Fruit fly (Drosophila melanogaster) whole organism, embryonic: ENCODE results near the gene Rbm13.

Experiments used
- Aef1 ChIP-seq: fragments of 200-800 bp; sonication (Bioruptor generic); IDR thresholded peaks from 3 replicates; pipeline ENCODE4 v1.3.6; 2022; ENCODE audit warnings: missing biosample characterization, missing genetic modification characterization
- C15 ChIP-seq: fragments of 200-800 bp; sonication (Bioruptor generic); IDR thresholded peaks from 3 replicates; pipeline ENCODE4 v1.3.6; 2022; ENCODE audit warnings: missing biosample characterization, missing genetic modification characterization
- CG10274 ChIP-seq: fragments of 200-800 bp; sonication (Bioruptor generic); optimal IDR thresholded peaks from 3 replicates; lab custom pipeline; 2017; ENCODE audit warnings: missing biosample characterization, mild to moderate bottlenecking, missing genetic modification characterization
- CG11696 ChIP-seq: fragments of 200-800 bp; sonication (Bioruptor generic); IDR thresholded peaks from 2 replicates; pipeline ENCODE4 v1.3.6; 2022; ENCODE audit warnings: missing biosample characterization, missing genetic modification characterization
- CG12104 ChIP-seq: fragments of 200-800 bp; sonication (Bioruptor generic); optimal IDR thresholded peaks from 3 replicates; lab custom pipeline; 2016; ENCODE audit warnings: missing biosample characterization, missing genetic modification characterization
- CG12219 ChIP-seq: fragments of 200-800 bp; sonication (Bioruptor generic); optimal IDR thresholded peaks from 3 replicates; lab custom pipeline; 2018; ENCODE audit warnings: missing biosample characterization, mild to moderate bottlenecking, missing genetic modification characterization
- CG12391 ChIP-seq: fragments of 200-800 bp; sonication (Bioruptor generic); optimal IDR thresholded peaks from 3 replicates; lab custom pipeline; 2018; ENCODE audit warnings: missing biosample characterization, mild to moderate bottlenecking, missing genetic modification characterization, moderate library complexity
- CG13894 ChIP-seq: fragments of 200-800 bp; sonication (Bioruptor generic); optimal IDR thresholded peaks from 3 replicates; lab custom pipeline; 2018; ENCODE audit warnings: missing biosample characterization, mild to moderate bottlenecking, missing genetic modification characterization, moderate library complexity
- CG14050 ChIP-seq: fragments of 200-800 bp; sonication (Bioruptor generic); IDR thresholded peaks from 3 replicates; pipeline ENCODE4 v1.3.6; 2022; ENCODE audit warnings: missing biosample characterization, missing genetic modification characterization
- CG15073 ChIP-seq: fragments of 200-800 bp; sonication (Bioruptor generic); optimal IDR thresholded peaks from 2 replicates; lab custom pipeline; 2016; ENCODE audit warnings: missing biosample characterization, missing genetic modification characterization
- CG17802 ChIP-seq: fragments of 200-800 bp; sonication (Bioruptor generic); optimal IDR thresholded peaks from 2 replicates; lab custom pipeline; 2018; ENCODE audit warnings: missing biosample characterization, mild to moderate bottlenecking, missing genetic modification characterization, moderate library complexity
- CG2129 ChIP-seq: fragments of 200-800 bp; sonication (Bioruptor generic); IDR thresholded peaks from 2 replicates; pipeline ENCODE4 v1.3.6; 2022; ENCODE audit warnings: missing biosample characterization, missing genetic modification characterization; ENCODE audit not compliant: partially characterized antibody
- CG3065 ChIP-seq: fragments of 200-800 bp; sonication (Bioruptor generic); optimal IDR thresholded peaks from 2 replicates; lab custom pipeline; 2016; ENCODE audit warnings: missing biosample characterization, missing genetic modification characterization
- CG34422 ChIP-seq: fragments of 200-800 bp; sonication (Bioruptor generic); IDR thresholded peaks from 3 replicates; pipeline ENCODE4 v1.3.6; 2022; ENCODE audit warnings: missing biosample characterization, missing genetic modification characterization
- CG4617 ChIP-seq: fragments of 200-800 bp; sonication (Bioruptor generic); optimal IDR thresholded peaks from 3 replicates; lab custom pipeline; 2016; ENCODE audit warnings: missing biosample characterization, missing genetic modification characterization, borderline replicate concordance
- CG6765 ChIP-seq: fragments of 200-800 bp; sonication (Bioruptor generic); optimal IDR thresholded peaks from 3 replicates; lab custom pipeline; 2017; ENCODE audit warnings: missing biosample characterization, mild to moderate bottlenecking, missing genetic modification characterization
- CG6791 ChIP-seq: fragments of 200-800 bp; sonication (Bioruptor generic); IDR thresholded peaks from 3 replicates; pipeline ENCODE4 v1.3.6; 2022; ENCODE audit warnings: missing biosample characterization, missing genetic modification characterization; ENCODE audit not compliant: partially characterized antibody
- CG7556 ChIP-seq: fragments of 200-800 bp; sonication (Bioruptor generic); optimal IDR thresholded peaks from 2 replicates; lab custom pipeline; 2017; ENCODE audit warnings: missing biosample characterization, mild to moderate bottlenecking, missing genetic modification characterization
- CG8290 ChIP-seq, 3 experiments: fragments of 200-800 bp; sonication (Bioruptor generic); optimal IDR thresholded peaks; 2 replicates each; lab custom pipeline; 2016 to 2019; ENCODE audit warnings: missing biosample characterization in 3 of 3, missing genetic modification characterization in 3 of 3, mild to moderate bottlenecking in 2 of 3, moderate library complexity in 1 of 3
- CG9437 ChIP-seq: fragments of 200-800 bp; sonication (Bioruptor generic); optimal IDR thresholded peaks from 2 replicates; lab custom pipeline; 2018; ENCODE audit warnings: missing biosample characterization, mild to moderate bottlenecking, missing genetic modification characterization
- CHES-1-like ChIP-seq: fragments of 200-800 bp; sonication (Bioruptor generic); optimal IDR thresholded peaks from 2 replicates; lab custom pipeline; 2016; ENCODE audit warnings: missing biosample characterization, missing genetic modification characterization
- CTCF ChIP-seq: fragments of 200-800 bp; sonication (Bioruptor generic); optimal IDR thresholded peaks from 2 replicates; lab custom pipeline; 2017; ENCODE audit warnings: missing biosample characterization, mild to moderate bottlenecking, missing genetic modification characterization, moderate library complexity
- Chrac-16 ChIP-seq: fragments of 200-800 bp; sonication (Bioruptor generic); optimal IDR thresholded peaks from 3 replicates; lab custom pipeline; 2016; ENCODE audit warnings: missing biosample characterization, missing genetic modification characterization
- E2f2 ChIP-seq: fragments of 200-800 bp; sonication (Bioruptor generic); IDR thresholded peaks from 2 replicates; pipeline ENCODE4 v1.3.6; 2022; ENCODE audit warnings: missing biosample characterization, missing genetic modification characterization
- Gug ChIP-seq: fragments of 200-800 bp; sonication (Bioruptor generic); IDR thresholded peaks from 4 replicates; pipeline ENCODE4 v1.3.6; 2022; ENCODE audit warnings: missing biosample characterization, missing genetic modification characterization
- H15 ChIP-seq: fragments of 200-800 bp; sonication (Bioruptor generic); IDR thresholded peaks from 3 replicates; pipeline ENCODE4 v1.3.6; 2022; ENCODE audit warnings: missing biosample characterization, missing genetic modification characterization
- HLH3B ChIP-seq: fragments of 200-800 bp; sonication (Bioruptor generic); IDR thresholded peaks from 2 replicates; pipeline ENCODE4 v1.3.6; 2022; ENCODE audit warnings: missing biosample characterization, missing genetic modification characterization
- Hr39 ChIP-seq: fragments of >200 bp; optimal IDR thresholded peaks from 2 replicates; lab custom pipeline; 2017
- Jarid2 ChIP-seq: fragments of 200-800 bp; sonication (Bioruptor generic); optimal IDR thresholded peaks from 3 replicates; lab custom pipeline; 2017; ENCODE audit warnings: mild to moderate bottlenecking, missing biosample characterization, missing genetic modification reagents, missing genetic modification characterization
- Max ChIP-seq: fragments of 200-800 bp; sonication (Bioruptor generic); optimal IDR thresholded peaks from 2 replicates; lab custom pipeline; 2016; ENCODE audit warnings: missing biosample characterization, mild to moderate bottlenecking, missing genetic modification characterization
- Mrtf ChIP-seq: fragments of 200-800 bp; sonication (Bioruptor generic); IDR thresholded peaks from 3 replicates; pipeline ENCODE4 v1.3.6; 2022; ENCODE audit warnings: missing biosample characterization, missing genetic modification characterization
- NFAT ChIP-seq: fragments of 200-800 bp; sonication (Bioruptor generic); IDR thresholded peaks from 2 replicates; pipeline ENCODE4 v1.3.6; 2022; ENCODE audit warnings: missing biosample characterization, missing genetic modification characterization
- Nf-YC ChIP-seq: fragments of 200-800 bp; optimal IDR thresholded peaks from 3 replicates; lab custom pipeline; 2019; ENCODE audit warnings: missing biosample characterization, mild to moderate bottlenecking, missing genetic modification characterization, moderate library complexity
- Opbp ChIP-seq: fragments of 200-800 bp; sonication (Bioruptor generic); IDR thresholded peaks from 3 replicates; pipeline ENCODE4 v1.3.6; 2022; ENCODE audit warnings: missing biosample characterization, missing genetic modification characterization; ENCODE audit not compliant: partially characterized antibody
- Optix ChIP-seq: fragments of 200-800 bp; sonication (Bioruptor generic); IDR thresholded peaks from 3 replicates; pipeline ENCODE4 v1.3.6; 2022; ENCODE audit warnings: missing biosample characterization, missing genetic modification characterization
- Sox100B ChIP-seq: fragments of 200-800 bp; sonication (Bioruptor generic); optimal IDR thresholded peaks from 3 replicates; lab custom pipeline; 2018; ENCODE audit warnings: missing biosample characterization, mild to moderate bottlenecking, missing genetic modification characterization
- Stat92E ChIP-seq, 3 experiments: fragments of >200 bp in 2 of 3; fragments of 200-800 bp in 1 of 3; sonication (Bioruptor generic) in 1 of 3; optimal IDR thresholded peaks; 2 replicates each; lab custom pipeline; 2017 to 2019; ENCODE audit warnings: missing biosample characterization in 3 of 3, missing genetic modification characterization in 3 of 3, mild to moderate bottlenecking in 1 of 3, moderate library complexity in 1 of 3
- ap ChIP-seq: fragments of 200-800 bp; sonication (Bioruptor generic); IDR thresholded peaks from 2 replicates; pipeline ENCODE4 v1.3.6; 2022; ENCODE audit warnings: missing biosample characterization, missing genetic modification characterization
- bcd ChIP-seq: fragments of 200-800 bp; sonication (Bioruptor generic); optimal IDR thresholded peaks from 2 replicates; lab custom pipeline; 2017; ENCODE audit warnings: missing biosample characterization, mild to moderate bottlenecking, missing genetic modification characterization
- chm ChIP-seq: fragments of 200-800 bp; sonication (Bioruptor generic); IDR thresholded peaks from 2 replicates; pipeline ENCODE4 v1.3.6; 2022; ENCODE audit warnings: missing biosample characterization, missing genetic modification characterization
- danr ChIP-seq: fragments of 200-800 bp; sonication (Bioruptor generic); IDR thresholded peaks from 2 replicates; pipeline ENCODE4 v1.3.6; 2022; ENCODE audit warnings: missing biosample characterization, missing genetic modification characterization
- dimm ChIP-seq: fragments of 200-800 bp; sonication (Bioruptor generic); IDR thresholded peaks from 2 replicates; pipeline ENCODE4 v1.3.6; 2022; ENCODE audit warnings: missing biosample characterization, missing genetic modification characterization
- dysf ChIP-seq: fragments of 200-800 bp; sonication (Bioruptor generic); IDR thresholded peaks from 3 replicates; pipeline ENCODE4 v1.3.6; 2022; ENCODE audit warnings: missing biosample characterization, missing genetic modification characterization
- emc ChIP-seq: fragments of 200-800 bp; sonication (Bioruptor generic); optimal IDR thresholded peaks from 2 replicates; lab custom pipeline; 2016; ENCODE audit warnings: missing biosample characterization, missing genetic modification characterization
- ewg ChIP-seq: fragments of 200-800 bp; sonication (Bioruptor generic); optimal IDR thresholded peaks from 3 replicates; lab custom pipeline; 2017; ENCODE audit warnings: mild to moderate bottlenecking, missing biosample characterization, missing genetic modification reagents, missing genetic modification characterization
- fd64A ChIP-seq: fragments of 200-800 bp; sonication (Bioruptor generic); optimal IDR thresholded peaks from 3 replicates; lab custom pipeline; 2018; ENCODE audit warnings: missing biosample characterization, mild to moderate bottlenecking, missing genetic modification characterization
- fd96Cb ChIP-seq: fragments of 200-800 bp; sonication (Bioruptor generic); optimal IDR thresholded peaks from 2 replicates; lab custom pipeline; 2018; ENCODE audit warnings: missing biosample characterization, mild to moderate bottlenecking, missing genetic modification characterization, moderate library complexity
- gcm ChIP-seq: fragments of 200-800 bp; sonication (Bioruptor generic); optimal IDR thresholded peaks from 2 replicates; lab custom pipeline; 2019; ENCODE audit warnings: missing biosample characterization, mild to moderate bottlenecking, missing genetic modification characterization, moderate library complexity
- trh ChIP-seq: fragments of 200-800 bp; sonication (Bioruptor generic); optimal IDR thresholded peaks from 2 replicates; lab custom pipeline; 2016; ENCODE audit warnings: missing biosample characterization, missing genetic modification characterization
- tup ChIP-seq: fragments of 200-800 bp; sonication (Bioruptor generic); optimal IDR thresholded peaks from 2 replicates; lab custom pipeline; 2016; ENCODE audit warnings: missing biosample characterization, mild to moderate bottlenecking, missing genetic modification characterization, moderate library complexity

Rbm13 gene

dm6 chrX:8897859-8898427 is 3.6 kb upstream of the Rbm13 start, which contains the start of gene Moe (continued):
- TF ChIP-seq CG4617 (GFP tag; lab: Kevin White, UChicago): peak; percentile 85
- peak; percentile 24 for TF ChIP-seq CG13894 (tag; lab: Kevin White, UChicago)
- TF ChIP-seq Hr39 (lab: Kevin White, UChicago): no peak
- TF ChIP-seq CG17802: no peak
- TF ChIP-seq HLH3B (GFP tag; lab: Robert Waterston, UW): 0 out of 2 replicates have a peak, but pooled peaks have one; percentile 26
- TF ChIP-seq Opbp (GFP tag; lab: Robert Waterston, UW): peak; percentile 86
- TF ChIP-seq CG15073 (GFP tag; lab: Kevin White, UChicago): no peak
- TF ChIP-seq Gug (GFP tag; lab: Robert Waterston, UW): peak; percentile 87; the same call in 3 of the 4 replicates
- no peak for TF ChIP-seq C15 (GFP tag; lab: Robert Waterston, UW)
- TF ChIP-seq fd96Cb (tag; lab: Kevin White, UChicago): no peak
- peak; percentile 48 for TF ChIP-seq trh (GFP tag; lab: Kevin White, UChicago)
- TF ChIP-seq dimm: no peak
- peak; percentile 10; the same call in 1 of the 2 replicates for TF ChIP-seq danr (GFP tag; lab: Robert Waterston, UW)
- peak; percentile 66 for TF ChIP-seq CHES-1-like (GFP tag; lab: Kevin White, UChicago)
- TF ChIP-seq CG8290 (GFP tag; optimal IDR thresholded peaks at IDR 0.05; lab: Kevin White, UChicago): peak; percentile 12
- TF ChIP-seq CG8290 (tag; optimal IDR thresholded peaks at IDR 0.05; lab: Kevin White, UChicago): peak in 1 of 2 experiments; percentile 16
- TF ChIP-seq H15 (GFP tag; lab: Robert Waterston, UW): no peak
- TF ChIP-seq CG12391 (tag; lab: Kevin White, UChicago): peak; percentile 71
- TF ChIP-seq Optix: no peak
- peak; percentile 75 for TF ChIP-seq CG6791 (GFP tag; lab: Robert Waterston, UW)
- peak; percentile 38 for TF ChIP-seq Max (GFP tag; lab: Kevin White, UChicago)
- TF ChIP-seq dysf (GFP tag; lab: Robert Waterston, UW): peak; percentile 46; the same call in 2 of the 3 replicates
- TF ChIP-seq CG34422 (GFP tag; lab: Robert Waterston, UW): peak; percentile 50
- no peak for TF ChIP-seq CG3065 (GFP tag; lab: Kevin White, UChicago)
- TF ChIP-seq ewg (GFP tag; lab: Kevin White, UChicago): no peak
- no peak for TF ChIP-seq Stat92E (GFP tag; optimal IDR thresholded peaks at IDR 0.05; lab: Kevin White, UChicago)
- TF ChIP-seq CG10274 (GFP tag; lab: Kevin White, UChicago): no peak
- no peak for TF ChIP-seq CTCF (GFP tag; lab: Kevin White, UChicago)
- TF ChIP-seq Mrtf: peak; percentile 4; the same call in 1 of the 3 replicates
- TF ChIP-seq Nf-YC (tag; lab: Kevin White, UChicago): peak; percentile 55
- TF ChIP-seq fd64A: no peak
- peak; percentile 12 for TF ChIP-seq emc (GFP tag; lab: Kevin White, UChicago)
- TF ChIP-seq CG2129 (GFP tag; lab: Robert Waterston, UW): peak; percentile 52
- TF ChIP-seq tup (GFP tag; lab: Kevin White, UChicago): no peak
- TF ChIP-seq E2f2: peak; percentile 85
- TF ChIP-seq CG6765: no peak
- TF ChIP-seq CG14050: no peak
- TF ChIP-seq ap (GFP tag; lab: Robert Waterston, UW): no peak
- no peak for TF ChIP-seq Sox100B
- no peak for TF ChIP-seq CG9437 (GFP tag; lab: Kevin White, UChicago)
- peak; percentile 33 for TF ChIP-seq bcd (GFP tag; lab: Kevin White, UChicago)
- TF ChIP-seq CG12104 (GFP tag; lab: Kevin White, UChicago): peak; percentile 1
- TF ChIP-seq CG7556 (GFP tag; lab: Kevin White, UChicago): no peak
- 0 out of 2 replicates have a peak, but pooled peaks have one; percentile 20 for TF ChIP-seq CG11696 (GFP tag; lab: Robert Waterston, UW)
- peak; percentile 30 for TF ChIP-seq Chrac-16 (GFP tag; lab: Kevin White, UChicago)
- no peak for TF ChIP-seq CG12219 (GFP tag; lab: Kevin White, UChicago)
- peak; percentile 37; the same call in 1 of the 3 replicates for TF ChIP-seq Aef1 (GFP tag; lab: Robert Waterston, UW)
- TF ChIP-seq chm (GFP tag; lab: Robert Waterston, UW): no peak
- no peak for TF ChIP-seq Jarid2 (GFP tag; lab: Kevin White, UChicago)
- TF ChIP-seq gcm (GFP tag; lab: Kevin White, UChicago): no peak
- peak; percentile 78 for TF ChIP-seq NFAT (GFP tag; lab: Robert Waterston, UW)
